Fruit fly (Drosophila melanogaster): ENCODE results near the gene CG7017.

Gene CG7017

dm6 chr3L:20195875-20196274, 16.0 kb downstream of the CG7017 start (continued):
- no peak for TF ChIP-seq YL-1 (GFP tag; optimal IDR thresholded peaks at IDR 0.05)
- no peak for TF ChIP-seq ERR (GFP tag; optimal IDR thresholded peaks at IDR 0.05)
- TF ChIP-seq CG8281 (tag; optimal IDR thresholded peaks at IDR 0.05): no peak
- no peak for TF ChIP-seq usp (GFP tag; optimal IDR thresholded peaks at IDR 0.05)
- TF ChIP-seq bbx (GFP tag; IDR thresholded peaks at IDR 0.05; ENCODE audit: partially characterized antibody): no peak
- 0 out of 2 replicates have a peak, but pooled peaks have one; percentile 14 for TF ChIP-seq MBD-R2 (GFP tag; IDR thresholded peaks at IDR 0.05)
- no peak for TF ChIP-seq emc (GFP tag; optimal IDR thresholded peaks at IDR 0.05)
- no peak for TF ChIP-seq Hmr (GFP tag; optimal IDR thresholded peaks at IDR 0.05)
- no peak for TF ChIP-seq pfk (GFP tag; optimal IDR thresholded peaks at IDR 0.05)
- TF ChIP-seq CG18764 (GFP tag; optimal IDR thresholded peaks at IDR 0.05): peak; percentile 34
- no peak for TF ChIP-seq sim (GFP tag; IDR thresholded peaks at IDR 0.05)
- TF ChIP-seq stc (GFP tag; IDR thresholded peaks at IDR 0.05): peak; percentile 76; the same call in 1 of the 2 replicates
- peak; percentile 57 for TF ChIP-seq CG10959 (GFP tag; IDR thresholded peaks at IDR 0.05)
- peak; percentile 75 for TF ChIP-seq gem (tag; optimal IDR thresholded peaks at IDR 0.05)
- peak; percentile 64 for TF ChIP-seq Abd-B (GFP tag; optimal IDR thresholded peaks at IDR 0.05)
- TF ChIP-seq CG8478 (optimal IDR thresholded peaks at IDR 0.05): no peak
- no peak for TF ChIP-seq CG7745 (tag; optimal IDR thresholded peaks at IDR 0.05)
- no peak for TF ChIP-seq Bteb2 (GFP tag; optimal IDR thresholded peaks at IDR 0.05)
- 0 out of 2 replicates have a peak, but pooled peaks have one; percentile 44 for TF ChIP-seq CG11696 (GFP tag; IDR thresholded peaks at IDR 0.05)
- TF ChIP-seq mam (GFP tag; optimal IDR thresholded peaks at IDR 0.05): peak; percentile 56
- TF ChIP-seq H15 (GFP tag; IDR thresholded peaks at IDR 0.05): peak; percentile 73; the same call in 2 of the 3 replicates
- TF ChIP-seq CG1602 (GFP tag; optimal IDR thresholded peaks at IDR 0.05): peak; percentile 62
- peak; percentile 66 for TF ChIP-seq Xbp1 (GFP tag; optimal IDR thresholded peaks at IDR 0.05)
- peak; percentile 4 for TF ChIP-seq CG18476 (GFP tag; optimal IDR thresholded peaks at IDR 0.05)
- TF ChIP-seq CG6854 (GFP tag; optimal IDR thresholded peaks at IDR 0.05): no peak
- TF ChIP-seq dati (GFP tag; IDR thresholded peaks at IDR 0.05): peak; percentile 57; the same call in 1 of the 2 replicates
- peak; percentile 0 for TF ChIP-seq CG16815 (GFP tag; optimal IDR thresholded peaks at IDR 0.05)
- peak; percentile 52 for TF ChIP-seq CG1233 (GFP tag; optimal IDR thresholded peaks at IDR 0.05)
- peak; percentile 80 for TF ChIP-seq CG31441 (GFP tag; IDR thresholded peaks at IDR 0.05)
- TF ChIP-seq Aef1 (GFP tag; IDR thresholded peaks at IDR 0.05): peak; percentile 39; the same call in 2 of the 3 replicates
- no peak for TF ChIP-seq Jarid2 (GFP tag; optimal IDR thresholded peaks at IDR 0.05)
- TF ChIP-seq CG14965 (GFP tag; optimal IDR thresholded peaks at IDR 0.05; ENCODE audit: borderline replicate concordance): no peak
- TF ChIP-seq CG32767 (GFP tag; IDR thresholded peaks at IDR 0.05): peak; percentile 45; the same call in 1 of the 2 replicates
- peak; percentile 12 for TF ChIP-seq Bdp1 (GFP tag; optimal IDR thresholded peaks at IDR 0.05)
- no peak for TF ChIP-seq cas (GFP tag; IDR thresholded peaks at IDR 0.05)
- TF ChIP-seq corto (GFP tag; optimal IDR thresholded peaks at IDR 0.05): no peak
- no peak for TF ChIP-seq Scr (GFP tag; IDR thresholded peaks at IDR 0.05; ENCODE audit: partially characterized antibody)
- peak; percentile 74 for TF ChIP-seq row (GFP tag; IDR thresholded peaks at IDR 0.05)
- TF ChIP-seq tll (GFP tag; optimal IDR thresholded peaks at IDR 0.05): no peak
- TF ChIP-seq caup (GFP tag; optimal IDR thresholded peaks at IDR 0.05; ENCODE audit: severe bottlenecking): no peak
- TF ChIP-seq CG12744 (GFP tag; optimal IDR thresholded peaks at IDR 0.05): no peak
- TF ChIP-seq CG12104 (GFP tag; optimal IDR thresholded peaks at IDR 0.05): no peak
- peak; percentile 82 for TF ChIP-seq z (GFP tag; IDR thresholded peaks at IDR 0.05)
- no peak for TF ChIP-seq CG2202 (tag; optimal IDR thresholded peaks at IDR 0.05)
- peak; percentile 66 for TF ChIP-seq unpg (GFP tag; optimal IDR thresholded peaks at IDR 0.05)
- TF ChIP-seq CG6175 (GFP tag; IDR thresholded peaks at IDR 0.05): no peak
- peak; percentile 15 for TF ChIP-seq nau (GFP tag; optimal IDR thresholded peaks at IDR 0.05)
- peak; percentile 8 for TF ChIP-seq CG4617 (GFP tag; optimal IDR thresholded peaks at IDR 0.05; ENCODE audit: borderline replicate concordance)
- no peak for TF ChIP-seq Bgb (GFP tag; IDR thresholded peaks at IDR 0.05; ENCODE audit: partially characterized antibody)
- TF ChIP-seq cato (GFP tag; optimal IDR thresholded peaks at IDR 0.05; ENCODE audit: borderline replicate concordance): no peak
- TF ChIP-seq CG7372 (GFP tag; IDR thresholded peaks at IDR 0.05): no peak; the same call in 1 of the 2 replicates

All from whole organism, embryonic.